Worm (Caenorhabditis elegans): ENCODE data around the gene nhr-48.

- no peak for TF ChIP-seq pqm-1 (tag; optimal IDR thresholded peaks at IDR 0.05)
- TF ChIP-seq nhr-11 (tag; optimal IDR thresholded peaks at IDR 0.05): no peak
- peak; percentile 48 for TF ChIP-seq nhr-23 (tag; optimal IDR thresholded peaks at IDR 0.05)
- TF ChIP-seq elt-2 (tag; optimal IDR thresholded peaks at IDR 0.05): peak; percentile 24
Observed at ce11 chrX:15724994-15725393, 17.0 kb downstream of the nhr-48 start.

All from whole organism, L3 larva.